Worm (Caenorhabditis elegans): Measurements from ENCODE around the gene R04B5.7.

DNA sequence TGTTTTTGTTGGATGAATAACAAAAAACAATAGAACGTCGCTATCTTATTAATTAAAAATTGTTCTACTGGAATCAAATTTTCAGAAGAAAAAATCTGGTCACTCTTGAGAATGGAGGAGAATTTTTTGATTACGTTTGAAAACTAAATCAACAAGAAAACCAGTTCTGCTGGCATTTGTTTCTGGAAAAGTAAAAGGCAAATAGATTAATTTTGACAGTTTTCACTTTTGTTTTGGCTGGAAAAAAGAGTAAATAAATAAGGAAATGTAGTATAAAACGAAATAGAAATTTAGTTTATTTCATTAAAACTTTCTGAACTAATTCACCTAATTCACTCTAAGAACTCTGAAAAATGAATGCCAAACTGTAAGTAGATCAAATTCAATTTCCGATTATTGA, 26.1 kb downstream of the R04B5.7 start, which contains the start of gene fipr-13:
- no peak for TF ChIP-seq tab-1 (GFP tag; IDR thresholded peaks at IDR 0.05)
- TF ChIP-seq T22C8.4 (GFP tag; IDR thresholded peaks at IDR 0.05) = no peak
- TF ChIP-seq med-1 (GFP tag; optimal IDR thresholded peaks at IDR 0.05; ENCODE audit: insufficient read depth) = no peak
- TF ChIP-seq flt-1 (GFP tag; IDR thresholded peaks at IDR 0.05) = no peak
- no peak for TF ChIP-seq ref-1 (GFP tag; conservative IDR thresholded peaks at IDR 0.05)
- TF ChIP-seq ztf-29 (GFP tag; IDR thresholded peaks at IDR 0.05) = no peak
